Worm (Caenorhabditis elegans): ENCODE data around the gene fbxc-52.

- TF ChIP-seq mep-1 (tag; optimal IDR thresholded peaks at IDR 0.05) (no peak), pha-4 (tag; optimal IDR thresholded peaks at IDR 0.05) (no peak), blmp-1 (tag; optimal IDR thresholded peaks at IDR 0.05) (no peak), unc-62 (GFP tag; optimal IDR thresholded peaks at IDR 0.05) (no peak), snpc-4 (tag; optimal IDR thresholded peaks at IDR 0.05) (no peak), nhr-12 (tag; optimal IDR thresholded peaks at IDR 0.05) (no peak), lsy-2 (tag; optimal IDR thresholded peaks at IDR 0.05) (no peak), ceh-83 (GFP tag; optimal IDR thresholded peaks at IDR 0.05) (no peak), nhr-76 (tag; optimal IDR thresholded peaks at IDR 0.05) (no peak), elt-3 (tag; optimal IDR thresholded peaks at IDR 0.05) (no peak), elt-1 (tag; optimal IDR thresholded peaks at IDR 0.05; ENCODE audit: borderline replicate concordance, insufficient read depth) (no peak), ces-1 (GFP tag; optimal IDR thresholded peaks at IDR 0.05) (no peak), ztf-11 (tag; optimal IDR thresholded peaks at IDR 0.05) (no peak)
These were observed 15.8 kb upstream of the fbxc-52 start, which contains the start of gene srx-105 for ce11 chrII:3701305-3701704.
